Worm (Caenorhabditis elegans) whole organism, L1 larva: ENCODE results near the gene slc-17.3.

Experiments
- ama-1 ChIP-seq: fragments of 150-350 bp; optimal IDR thresholded peaks from 2 replicates; lab custom pipeline; 2014
- elt-3 ChIP-seq, 6 experiments: fragments of 150-350 bp in 1 of 6; sonication (generic microtip); optimal IDR thresholded peaks; 2 replicates each; lab custom pipeline; 2017 to 2018; ENCODE audit warnings: missing biosample characterization in 6 of 6, missing genetic modification characterization in 6 of 6, inconsistent platforms in 1 of 6
- lsy-2 ChIP-seq, 2 experiments: fragments of 150-350 bp; optimal IDR thresholded peaks; 2 replicates each; lab custom pipeline; 2014; ENCODE audit warnings: missing biosample characterization in 2 of 2, missing genetic modification characterization in 2 of 2
- mef-2 ChIP-seq: fragments of 150-350 bp; optimal IDR thresholded peaks from 2 replicates; lab custom pipeline; 2014; ENCODE audit warnings: missing biosample characterization, missing genetic modification characterization
- nhr-12 ChIP-seq: sonication (generic microtip); optimal IDR thresholded peaks from 2 replicates; lab custom pipeline; 2017; ENCODE audit warnings: missing biosample characterization, missing genetic modification characterization
- pqm-1 ChIP-seq: sonication (generic microtip); optimal IDR thresholded peaks from 3 replicates; lab custom pipeline; 2017; ENCODE audit warnings: missing biosample characterization, missing genetic modification characterization
- snpc-4 ChIP-seq: fragments of 150-350 bp; optimal IDR thresholded peaks from 2 replicates; lab custom pipeline; 2014; ENCODE audit warnings: missing biosample characterization, missing genetic modification characterization
- unc-130 ChIP-seq: fragments of 150-350 bp; optimal IDR thresholded peaks from 2 replicates; lab custom pipeline; 2017; ENCODE audit warnings: missing biosample characterization, missing genetic modification characterization, inconsistent platforms

- no peak for TF ChIP-seq nhr-12 (tag; lab: Kevin White, UChicago)
- TF ChIP-seq unc-130, result no peak
- no peak for TF ChIP-seq elt-3 (tag; optimal IDR thresholded peaks at IDR 0.05; lab: Kevin White, UChicago)
- no peak for TF ChIP-seq lsy-2 (tag; optimal IDR thresholded peaks at IDR 0.05; lab: Kevin White, UChicago)
- TF ChIP-seq snpc-4 (tag; lab: Kevin White, UChicago), result no peak
- TF ChIP-seq ama-1 (lab: Kevin White, UChicago), result no peak
- TF ChIP-seq mef-2 (tag; lab: Kevin White, UChicago), result no peak
- no peak for TF ChIP-seq pqm-1 (tag; lab: Kevin White, UChicago)
Measured at ce11 chrIII:7860885-7861284, 4.2 kb downstream of the slc-17.3 start, which contains the start of gene cuc-1.
